Fruit fly (Drosophila melanogaster) whole organism, embryonic: Measurements from ENCODE around the gene CG12290.
A peak's percentile ranks its signal among the peaks of the same experiment; 100 is the strongest.

Experiments
- Asciz ChIP-seq: fragments of 200-800 bp; sonication (Bioruptor generic); optimal IDR thresholded peaks from 2 replicates; lab custom pipeline; 2017; ENCODE audit warnings: missing biosample characterization, mild to moderate bottlenecking, missing genetic modification characterization, missing genetic modification reagents
- BtbVII ChIP-seq: fragments of 200-800 bp; sonication (Bioruptor generic); optimal IDR thresholded peaks from 3 replicates; lab custom pipeline; 2017; ENCODE audit warnings: missing biosample characterization, mild to moderate bottlenecking, missing genetic modification characterization
- CG10267 ChIP-seq: fragments of 200-800 bp; sonication (Bioruptor generic); optimal IDR thresholded peaks from 2 replicates; lab custom pipeline; 2018; ENCODE audit warnings: missing biosample characterization, mild to moderate bottlenecking, missing genetic modification characterization, moderate library complexity
- CG10274 ChIP-seq: fragments of 200-800 bp; sonication (Bioruptor generic); optimal IDR thresholded peaks from 3 replicates; lab custom pipeline; 2017; ENCODE audit warnings: missing biosample characterization, mild to moderate bottlenecking, missing genetic modification characterization
- CG11085 ChIP-seq: fragments of 200-800 bp; sonication (Bioruptor generic); IDR thresholded peaks from 2 replicates; pipeline ENCODE4 v1.3.6; 2022; ENCODE audit warnings: missing biosample characterization, missing genetic modification characterization
- CG14965 ChIP-seq: fragments of 200-800 bp; sonication (Bioruptor generic); optimal IDR thresholded peaks from 2 replicates; lab custom pipeline; 2016; ENCODE audit warnings: missing biosample characterization, missing genetic modification characterization, borderline replicate concordance
- CG15514 ChIP-seq: fragments of 200-800 bp; sonication (Bioruptor generic); optimal IDR thresholded peaks from 3 replicates; lab custom pipeline; 2017; ENCODE audit warnings: missing biosample characterization, missing genetic modification characterization, mild to moderate bottlenecking, moderate library complexity, missing genetic modification reagents
- CG16863 ChIP-seq: fragments of 200-800 bp; sonication (Bioruptor generic); optimal IDR thresholded peaks from 3 replicates; lab custom pipeline; 2016; ENCODE audit warnings: missing biosample characterization, missing genetic modification characterization
- CG17328 ChIP-seq: fragments of 200-800 bp; sonication (Bioruptor generic); IDR thresholded peaks from 2 replicates; pipeline ENCODE4 v1.3.6; 2022; ENCODE audit warnings: missing biosample characterization, missing genetic modification characterization
- CG17385 ChIP-seq: fragments of 200-800 bp; sonication (Bioruptor generic); optimal IDR thresholded peaks from 3 replicates; lab custom pipeline; 2018; ENCODE audit warnings: missing biosample characterization, mild to moderate bottlenecking, missing genetic modification characterization
- CG17612 ChIP-seq: fragments of 200-800 bp; sonication (Bioruptor generic); IDR thresholded peaks from 2 replicates; pipeline ENCODE4 v1.3.6; 2022; ENCODE audit warnings: missing biosample characterization, missing genetic modification characterization
- CG1792 ChIP-seq: fragments of 200-800 bp; sonication (Bioruptor generic); optimal IDR thresholded peaks from 2 replicates; lab custom pipeline; 2016; ENCODE audit warnings: missing biosample characterization, missing genetic modification characterization
- CG18011 ChIP-seq: fragments of 200-800 bp; sonication (Bioruptor generic); optimal IDR thresholded peaks from 2 replicates; lab custom pipeline; 2017; ENCODE audit warnings: missing biosample characterization, missing genetic modification characterization, mild to moderate bottlenecking, moderate library complexity, missing genotype
- CG18476 ChIP-seq: fragments of 200-800 bp; sonication (Bioruptor generic); optimal IDR thresholded peaks from 2 replicates; lab custom pipeline; 2016; ENCODE audit warnings: missing biosample characterization, mild to moderate bottlenecking, missing genetic modification characterization
- CG31388 ChIP-seq: fragments of 200-800 bp; sonication (Bioruptor generic); optimal IDR thresholded peaks from 2 replicates; lab custom pipeline; 2016; ENCODE audit warnings: missing biosample characterization, missing genetic modification characterization
- CG31441 ChIP-seq: fragments of 200-800 bp; sonication (Bioruptor generic); IDR thresholded peaks from 2 replicates; pipeline ENCODE4 v1.3.6; 2022; ENCODE audit warnings: missing biosample characterization, missing genetic modification characterization
- CG3407 ChIP-seq: fragments of 200-800 bp; sonication (Bioruptor generic); optimal IDR thresholded peaks from 2 replicates; lab custom pipeline; 2018; ENCODE audit warnings: missing biosample characterization, mild to moderate bottlenecking, missing genetic modification characterization
- CG34422 ChIP-seq: fragments of 200-800 bp; sonication (Bioruptor generic); IDR thresholded peaks from 3 replicates; pipeline ENCODE4 v1.3.6; 2022; ENCODE audit warnings: missing biosample characterization, missing genetic modification characterization
- CG4617 ChIP-seq: fragments of 200-800 bp; sonication (Bioruptor generic); optimal IDR thresholded peaks from 3 replicates; lab custom pipeline; 2016; ENCODE audit warnings: missing biosample characterization, missing genetic modification characterization, borderline replicate concordance
- CG5245 ChIP-seq: fragments of 200-800 bp; sonication (Bioruptor generic); optimal IDR thresholded peaks from 3 replicates; lab custom pipeline; 2016; ENCODE audit warnings: missing biosample characterization, missing genetic modification characterization
- CG8924 ChIP-seq: fragments of 200-800 bp; optimal IDR thresholded peaks from 3 replicates; lab custom pipeline; 2019; ENCODE audit warnings: missing biosample characterization, mild to moderate bottlenecking, missing genetic modification characterization, moderate library complexity
- CkIIα-i1 ChIP-seq: fragments of 200-800 bp; sonication (Bioruptor generic); IDR thresholded peaks from 2 replicates; pipeline ENCODE4 v1.3.6; 2022; ENCODE audit warnings: missing biosample characterization, missing genetic modification characterization
- Dad ChIP-seq: fragments of 200-800 bp; sonication (Bioruptor generic); optimal IDR thresholded peaks from 3 replicates; lab custom pipeline; 2016; ENCODE audit warnings: missing biosample characterization, missing genetic modification characterization
- E2f2 ChIP-seq: fragments of 200-800 bp; sonication (Bioruptor generic); IDR thresholded peaks from 2 replicates; pipeline ENCODE4 v1.3.6; 2022; ENCODE audit warnings: missing biosample characterization, missing genetic modification characterization
- H15 ChIP-seq: fragments of 200-800 bp; sonication (Bioruptor generic); IDR thresholded peaks from 3 replicates; pipeline ENCODE4 v1.3.6; 2022; ENCODE audit warnings: missing biosample characterization, missing genetic modification characterization
- Lim3 ChIP-seq: fragments of 200-800 bp; sonication (Bioruptor generic); IDR thresholded peaks from 2 replicates; pipeline ENCODE4 v1.3.6; 2022; ENCODE audit warnings: missing biosample characterization, missing genetic modification characterization
- Lpt ChIP-seq: fragments of >200 bp; optimal IDR thresholded peaks from 2 replicates; lab custom pipeline; 2018; ENCODE audit warnings: missing biosample characterization, missing genetic modification characterization
- MTF-1 ChIP-seq: fragments of 200-800 bp; sonication (Bioruptor generic); optimal IDR thresholded peaks from 2 replicates; lab custom pipeline; 2018; ENCODE audit warnings: missing biosample characterization, mild to moderate bottlenecking, missing genetic modification characterization, borderline replicate concordance
- NC2α ChIP-seq: fragments of 200-800 bp; sonication (Bioruptor generic); optimal IDR thresholded peaks from 2 replicates; lab custom pipeline; 2016; ENCODE audit warnings: missing biosample characterization, missing genetic modification characterization
- Opbp ChIP-seq: fragments of 200-800 bp; sonication (Bioruptor generic); IDR thresholded peaks from 3 replicates; pipeline ENCODE4 v1.3.6; 2022; ENCODE audit warnings: missing biosample characterization, missing genetic modification characterization; ENCODE audit not compliant: partially characterized antibody
- Poxn ChIP-seq: fragments of 200-800 bp; sonication (Bioruptor generic); IDR thresholded peaks from 2 replicates; pipeline ENCODE4 v1.3.6; 2022; ENCODE audit warnings: missing biosample characterization, missing genetic modification characterization
- Sox102F ChIP-seq: fragments of 200-800 bp; sonication (Bioruptor generic); optimal IDR thresholded peaks from 2 replicates; lab custom pipeline; 2018; ENCODE audit warnings: missing biosample characterization, mild to moderate bottlenecking, missing genetic modification characterization, moderate library complexity
- bab2 ChIP-seq: fragments of 200-800 bp; sonication (Bioruptor generic); optimal IDR thresholded peaks from 2 replicates; lab custom pipeline; 2016; ENCODE audit warnings: missing biosample characterization, missing genetic modification characterization
- bbx ChIP-seq: fragments of 200-800 bp; sonication (Bioruptor generic); IDR thresholded peaks from 2 replicates; pipeline ENCODE4 v1.3.6; 2022; ENCODE audit warnings: missing biosample characterization, missing genetic modification characterization; ENCODE audit not compliant: partially characterized antibody
- bcd ChIP-seq: fragments of 200-800 bp; sonication (Bioruptor generic); optimal IDR thresholded peaks from 2 replicates; lab custom pipeline; 2017; ENCODE audit warnings: missing biosample characterization, mild to moderate bottlenecking, missing genetic modification characterization
- dan ChIP-seq: fragments of 200-800 bp; sonication (Bioruptor generic); IDR thresholded peaks from 2 replicates; pipeline ENCODE4 v1.3.6; 2022; ENCODE audit warnings: missing biosample characterization, missing genetic modification characterization
- dimm ChIP-seq: fragments of 200-800 bp; sonication (Bioruptor generic); IDR thresholded peaks from 2 replicates; pipeline ENCODE4 v1.3.6; 2022; ENCODE audit warnings: missing biosample characterization, missing genetic modification characterization
- fd64A ChIP-seq: fragments of 200-800 bp; sonication (Bioruptor generic); optimal IDR thresholded peaks from 3 replicates; lab custom pipeline; 2018; ENCODE audit warnings: missing biosample characterization, mild to moderate bottlenecking, missing genetic modification characterization
- gsb ChIP-seq: fragments of 200-800 bp; sonication (Bioruptor generic); IDR thresholded peaks from 2 replicates; pipeline ENCODE4 v1.3.6; 2022; ENCODE audit warnings: missing biosample characterization, missing genetic modification characterization
- klu ChIP-seq: fragments of 200-800 bp; sonication (Bioruptor generic); IDR thresholded peaks from 2 replicates; pipeline ENCODE4 v1.3.6; 2022; ENCODE audit warnings: missing biosample characterization, missing genetic modification characterization
- lilli ChIP-seq: fragments of 200-800 bp; sonication (Bioruptor generic); optimal IDR thresholded peaks from 3 replicates; lab custom pipeline; 2016; ENCODE audit warnings: missing biosample characterization, missing genetic modification characterization
- mirr ChIP-seq: fragments of 200-800 bp; sonication (Bioruptor generic); optimal IDR thresholded peaks from 3 replicates; lab custom pipeline; 2018; ENCODE audit warnings: missing biosample characterization, mild to moderate bottlenecking, missing genetic modification characterization
- odd ChIP-seq: fragments of 200-800 bp; sonication (Bioruptor generic); optimal IDR thresholded peaks from 2 replicates; lab custom pipeline; 2017; ENCODE audit warnings: missing biosample characterization, mild to moderate bottlenecking, missing genetic modification characterization
- pzg ChIP-seq: fragments of 200-800 bp; sonication (Bioruptor generic); optimal IDR thresholded peaks from 3 replicates; lab custom pipeline; 2018; ENCODE audit warnings: missing biosample characterization, mild to moderate bottlenecking, missing genetic modification characterization, moderate library complexity
- repo ChIP-seq: fragments of 200-800 bp; sonication (Bioruptor generic); optimal IDR thresholded peaks from 2 replicates; lab custom pipeline; 2016; ENCODE audit warnings: missing biosample characterization, missing genetic modification characterization
- rib ChIP-seq: fragments of 200-800 bp; sonication (Bioruptor generic); IDR thresholded peaks from 2 replicates; pipeline ENCODE4 v1.3.6; 2022; ENCODE audit warnings: missing biosample characterization, missing genetic modification characterization
- salm ChIP-seq: fragments of 200-800 bp; sonication (Bioruptor generic); optimal IDR thresholded peaks from 2 replicates; lab custom pipeline; 2018; ENCODE audit warnings: missing biosample characterization, mild to moderate bottlenecking, missing genetic modification characterization
- sima ChIP-seq: fragments of 200-800 bp; sonication (Bioruptor generic); optimal IDR thresholded peaks from 2 replicates; lab custom pipeline; 2016; ENCODE audit warnings: missing biosample characterization, missing genetic modification characterization
- slbo ChIP-seq: fragments of 200-800 bp; sonication (Bioruptor generic); IDR thresholded peaks from 2 replicates; pipeline ENCODE4 v1.3.6; 2022; ENCODE audit warnings: missing biosample characterization, missing genetic modification characterization
- slp2 ChIP-seq: fragments of 200-800 bp; sonication (Bioruptor generic); optimal IDR thresholded peaks from 2 replicates; lab custom pipeline; 2016; ENCODE audit warnings: missing biosample characterization, missing genetic modification characterization
- sr ChIP-seq: fragments of 200-800 bp; sonication (Bioruptor generic); IDR thresholded peaks from 3 replicates; pipeline ENCODE4 v1.3.6; 2022; ENCODE audit warnings: missing biosample characterization, missing genetic modification characterization
- tin ChIP-seq: fragments of 200-800 bp; sonication (Bioruptor generic); optimal IDR thresholded peaks from 3 replicates; lab custom pipeline; 2016; ENCODE audit warnings: missing biosample characterization, missing genetic modification characterization

CG12290 gene

dm6 chr3R:26280403-26280802 lies 50.4 kb downstream of the CG12290 start (continued):
- TF ChIP-seq CG5245 (GFP tag; lab: Kevin White, UChicago) (no peak), MTF-1 (GFP tag; lab: Kevin White, UChicago) (no peak), dan (GFP tag; lab: Robert Waterston, UW) (no peak), mirr (GFP tag; lab: Kevin White, UChicago) (peak; percentile 4), slp2 (GFP tag; lab: Kevin White, UChicago) (no peak), CkIIα-i1 (no peak), sima (GFP tag; lab: Kevin White, UChicago) (no peak), CG10274 (GFP tag; lab: Kevin White, UChicago) (no peak), CG4617 (GFP tag; lab: Kevin White, UChicago) (no peak), CG17328 (GFP tag; lab: Robert Waterston, UW) (peak; percentile 59; the same call in 1 of the 2 replicates), CG34422 (no peak), repo (GFP tag; lab: Kevin White, UChicago) (no peak), bab2 (peak; percentile 21), bcd (GFP tag; lab: Kevin White, UChicago) (peak; percentile 56), tin (GFP tag; lab: Kevin White, UChicago) (peak; percentile 25), Sox102F (GFP tag; lab: Kevin White, UChicago) (peak; percentile 51), Lim3 (no peak), CG31388 (GFP tag; lab: Kevin White, UChicago) (no peak), CG14965 (no peak), CG11085 (no peak), BtbVII (GFP tag; lab: Kevin White, UChicago) (peak; percentile 38), salm (tag; lab: Kevin White, UChicago) (no peak), bbx (GFP tag; lab: Robert Waterston, UW) (no peak), CG17385 (peak; percentile 22), E2f2 (0 out of 2 replicates have a peak, but pooled peaks have one; percentile 10), NC2α (GFP tag; lab: Kevin White, UChicago) (no peak), odd (no peak), slbo (GFP tag; lab: Robert Waterston, UW) (peak; percentile 79), CG18476 (GFP tag; lab: Kevin White, UChicago) (peak; percentile 1), Dad (GFP tag; lab: Kevin White, UChicago) (no peak), Opbp (GFP tag; lab: Robert Waterston, UW) (no peak), pzg (GFP tag; lab: Kevin White, UChicago) (no peak), gsb (GFP tag; lab: Robert Waterston, UW) (no peak), dimm (GFP tag; lab: Robert Waterston, UW) (no peak), fd64A (no peak), sr (GFP tag; lab: Robert Waterston, UW) (no peak; the same call in 2 of the 3 replicates), CG1792 (GFP tag; lab: Kevin White, UChicago) (no peak), Poxn (GFP tag; lab: Robert Waterston, UW) (no peak), rib (GFP tag; lab: Robert Waterston, UW) (no peak), CG8924 (peak; percentile 30), CG15514 (peak; percentile 65), CG10267 (no peak), lilli (GFP tag; lab: Kevin White, UChicago) (peak; percentile 57), CG3407 (GFP tag; lab: Kevin White, UChicago) (no peak), CG18011 (no peak), klu (GFP tag; lab: Robert Waterston, UW) (no peak), CG31441 (no peak), Lpt (GFP tag; lab: Kevin White, UChicago) (no peak), H15 (no peak), Asciz (GFP tag; lab: Kevin White, UChicago) (peak; percentile 28), CG17612 (GFP tag; lab: Robert Waterston, UW) (no peak), CG16863 (GFP tag; lab: Kevin White, UChicago) (no peak)
